Fruit fly (Drosophila melanogaster) whole organism, embryonic: Measurements from ENCODE around the gene CG3777.

ENCODE experiments used
- Abd-B ChIP-seq: fragments of 200-800 bp; sonication (Bioruptor generic); optimal IDR thresholded peaks from 2 replicates; lab custom pipeline; 2018; ENCODE audit warnings: missing biosample characterization, mild to moderate bottlenecking, missing genetic modification characterization, moderate library complexity
- Atf3 ChIP-seq: fragments of 200-800 bp; sonication (Bioruptor generic); optimal IDR thresholded peaks from 3 replicates; lab custom pipeline; 2016; ENCODE audit warnings: missing biosample characterization, missing genetic modification characterization
- B-H2 ChIP-seq: fragments of 200-800 bp; sonication (Bioruptor generic); optimal IDR thresholded peaks from 2 replicates; lab custom pipeline; 2018; ENCODE audit warnings: missing biosample characterization, mild to moderate bottlenecking, missing genetic modification characterization
- CG10147 ChIP-seq: fragments of 200-800 bp; sonication (Bioruptor generic); optimal IDR thresholded peaks from 2 replicates; lab custom pipeline; 2019; ENCODE audit warnings: missing biosample characterization, mild to moderate bottlenecking, missing genetic modification characterization, moderate library complexity
- CG10654 ChIP-seq: fragments of 200-800 bp; sonication (Bioruptor generic); optimal IDR thresholded peaks from 2 replicates; lab custom pipeline; 2016; ENCODE audit warnings: missing biosample characterization, missing genetic modification characterization
- CG12659 ChIP-seq: fragments of 200-800 bp; sonication (Bioruptor generic); optimal IDR thresholded peaks from 3 replicates; lab custom pipeline; 2017; ENCODE audit warnings: mild to moderate bottlenecking, missing biosample characterization, missing genetic modification reagents, missing genetic modification characterization
- CG14710 ChIP-seq: fragments of 200-800 bp; sonication (Bioruptor generic); optimal IDR thresholded peaks from 3 replicates; lab custom pipeline; 2019; ENCODE audit warnings: missing biosample characterization, mild to moderate bottlenecking, missing genetic modification characterization, moderate library complexity
- CG14860 ChIP-seq: fragments of 200-800 bp; sonication (Bioruptor generic); IDR thresholded peaks from 3 replicates; pipeline ENCODE4 v1.3.6; 2022; ENCODE audit warnings: missing biosample characterization, missing genetic modification characterization; ENCODE audit not compliant: partially characterized antibody
- CG16813 ChIP-seq: fragments of 200-800 bp; sonication (Bioruptor generic); IDR thresholded peaks from 3 replicates; pipeline ENCODE4 v1.3.6; 2022; ENCODE audit warnings: missing biosample characterization, missing genetic modification characterization; ENCODE audit not compliant: partially characterized antibody
- CG16815 ChIP-seq: fragments of 200-800 bp; sonication (Bioruptor generic); optimal IDR thresholded peaks from 3 replicates; lab custom pipeline; 2017; ENCODE audit warnings: missing biosample characterization, mild to moderate bottlenecking, missing genetic modification characterization
- CG18262 ChIP-seq: fragments of 200-800 bp; optimal IDR thresholded peaks from 3 replicates; lab custom pipeline; 2019; ENCODE audit warnings: missing biosample characterization, mild to moderate bottlenecking, missing genetic modification characterization, moderate library complexity
- CG2120 ChIP-seq: fragments of 200-800 bp; sonication (Bioruptor generic); optimal IDR thresholded peaks from 3 replicates; lab custom pipeline; 2016; ENCODE audit warnings: missing biosample characterization, missing genetic modification characterization
- CG33213 ChIP-seq: fragments of 200-800 bp; sonication (Bioruptor generic); optimal IDR thresholded peaks from 3 replicates; lab custom pipeline; 2016; ENCODE audit warnings: missing biosample characterization, missing genetic modification characterization
- CG3407 ChIP-seq: fragments of 200-800 bp; sonication (Bioruptor generic); optimal IDR thresholded peaks from 2 replicates; lab custom pipeline; 2018; ENCODE audit warnings: missing biosample characterization, mild to moderate bottlenecking, missing genetic modification characterization
- CG42726 ChIP-seq: fragments of 200-800 bp; sonication (Bioruptor generic); IDR thresholded peaks from 2 replicates; pipeline ENCODE4 v1.3.6; 2022; ENCODE audit warnings: missing biosample characterization, missing genetic modification characterization; ENCODE audit not compliant: partially characterized antibody
- CG4820 ChIP-seq: fragments of 200-800 bp; sonication (Bioruptor generic); optimal IDR thresholded peaks from 3 replicates; lab custom pipeline; 2016; ENCODE audit warnings: missing biosample characterization, missing genetic modification characterization
- CG4854 ChIP-seq: fragments of 200-800 bp; sonication (Bioruptor generic); optimal IDR thresholded peaks from 2 replicates; lab custom pipeline; 2016; ENCODE audit warnings: missing biosample characterization, missing genetic modification characterization, inconsistent platforms
- CG5180 ChIP-seq: fragments of 200-800 bp; sonication (Bioruptor generic); optimal IDR thresholded peaks from 3 replicates; lab custom pipeline; 2017; ENCODE audit warnings: missing biosample characterization, missing genetic modification characterization, mild to moderate bottlenecking, moderate library complexity, missing genetic modification reagents
- CG7963 ChIP-seq: fragments of 200-800 bp; sonication (Bioruptor generic); IDR thresholded peaks from 3 replicates; pipeline ENCODE4 v1.3.6; 2022; ENCODE audit warnings: missing biosample characterization, missing genetic modification characterization; ENCODE audit not compliant: partially characterized antibody
- CG8765 ChIP-seq: fragments of 200-800 bp; sonication (Bioruptor generic); IDR thresholded peaks from 2 replicates; pipeline ENCODE4 v1.3.6; 2022; ENCODE audit warnings: missing biosample characterization, missing genetic modification characterization
- CTCF ChIP-seq: fragments of 200-800 bp; sonication (Bioruptor generic); optimal IDR thresholded peaks from 2 replicates; lab custom pipeline; 2017; ENCODE audit warnings: missing biosample characterization, mild to moderate bottlenecking, missing genetic modification characterization, moderate library complexity
- Doc2 ChIP-seq: fragments of 200-800 bp; sonication (Bioruptor generic); IDR thresholded peaks from 2 replicates; pipeline ENCODE4 v1.3.6; 2022; ENCODE audit warnings: missing biosample characterization, missing genetic modification characterization
- HLH3B ChIP-seq: fragments of 200-800 bp; sonication (Bioruptor generic); IDR thresholded peaks from 2 replicates; pipeline ENCODE4 v1.3.6; 2022; ENCODE audit warnings: missing biosample characterization, missing genetic modification characterization
- HmgZ ChIP-seq: fragments of 200-800 bp; sonication (Bioruptor generic); optimal IDR thresholded peaks from 2 replicates; lab custom pipeline; 2018; ENCODE audit warnings: missing biosample characterization, mild to moderate bottlenecking, missing genetic modification characterization
- Hr78 ChIP-seq, 2 experiments: fragments of 200-800 bp in 1 of 2; fragments of >200 bp in 1 of 2; sonication (Bioruptor generic) in 1 of 2; optimal IDR thresholded peaks; 2 replicates each; lab custom pipeline; 2017 to 2019; ENCODE audit warnings: missing biosample characterization in 2 of 2, missing genetic modification characterization in 2 of 2, mild to moderate bottlenecking in 1 of 2, moderate library complexity in 1 of 2
- Optix ChIP-seq: fragments of 200-800 bp; sonication (Bioruptor generic); IDR thresholded peaks from 3 replicates; pipeline ENCODE4 v1.3.6; 2022; ENCODE audit warnings: missing biosample characterization, missing genetic modification characterization
- PHDP ChIP-seq: fragments of 200-800 bp; sonication (Bioruptor generic); optimal IDR thresholded peaks from 3 replicates; lab custom pipeline; 2018; ENCODE audit warnings: missing biosample characterization, mild to moderate bottlenecking, missing genetic modification characterization, moderate library complexity
- Six4 ChIP-seq: fragments of 200-800 bp; sonication (Bioruptor generic); optimal IDR thresholded peaks from 2 replicates; lab custom pipeline; 2016; ENCODE audit warnings: missing biosample characterization, missing genetic modification characterization
- Sox100B ChIP-seq: fragments of 200-800 bp; sonication (Bioruptor generic); optimal IDR thresholded peaks from 3 replicates; lab custom pipeline; 2018; ENCODE audit warnings: missing biosample characterization, mild to moderate bottlenecking, missing genetic modification characterization
- Stat92E ChIP-seq, 3 experiments: fragments of >200 bp in 2 of 3; fragments of 200-800 bp in 1 of 3; sonication (Bioruptor generic) in 1 of 3; optimal IDR thresholded peaks; 2 replicates each; lab custom pipeline; 2017 to 2019; ENCODE audit warnings: missing biosample characterization in 3 of 3, missing genetic modification characterization in 3 of 3, mild to moderate bottlenecking in 1 of 3, moderate library complexity in 1 of 3
- YL-1 ChIP-seq: fragments of 200-800 bp; sonication (Bioruptor generic); optimal IDR thresholded peaks from 3 replicates; lab custom pipeline; 2017; ENCODE audit warnings: missing biosample characterization, mild to moderate bottlenecking, missing genetic modification characterization
- chif ChIP-seq, 2 experiments: fragments of 200-800 bp; sonication (Bioruptor generic); optimal IDR thresholded peaks; 3 replicates each; lab custom pipeline; 2016; ENCODE audit warnings: missing biosample characterization in 2 of 2, missing genetic modification characterization in 2 of 2
- dimm ChIP-seq: fragments of 200-800 bp; sonication (Bioruptor generic); IDR thresholded peaks from 2 replicates; pipeline ENCODE4 v1.3.6; 2022; ENCODE audit warnings: missing biosample characterization, missing genetic modification characterization
- ems ChIP-seq: fragments of 200-800 bp; sonication (Bioruptor generic); optimal IDR thresholded peaks from 3 replicates; lab custom pipeline; 2016; ENCODE audit warnings: missing biosample characterization, missing genetic modification characterization
- eyg ChIP-seq: fragments of 200-800 bp; sonication (Bioruptor generic); optimal IDR thresholded peaks from 3 replicates; lab custom pipeline; 2016; ENCODE audit warnings: missing biosample characterization, missing genetic modification characterization
- hth ChIP-seq: fragments of >200 bp; optimal IDR thresholded peaks from 2 replicates; lab custom pipeline; 2017; ENCODE audit warnings: inconsistent platforms
- jing ChIP-seq: fragments of 200-800 bp; sonication (Bioruptor generic); optimal IDR thresholded peaks from 2 replicates; lab custom pipeline; 2018; ENCODE audit warnings: missing biosample characterization, mild to moderate bottlenecking, missing genetic modification characterization
- kah ChIP-seq: fragments of 200-800 bp; sonication (Bioruptor generic); optimal IDR thresholded peaks from 2 replicates; lab custom pipeline; 2018; ENCODE audit warnings: missing biosample characterization, mild to moderate bottlenecking, missing genetic modification characterization
- lmd ChIP-seq: fragments of 200-800 bp; sonication (Bioruptor generic); IDR thresholded peaks from 2 replicates; pipeline ENCODE4 v1.3.6; 2022; ENCODE audit warnings: missing biosample characterization, missing genetic modification characterization
- lov ChIP-seq, 2 experiments: fragments of 200-800 bp in 1 of 2; fragments of >200 bp in 1 of 2; sonication (Bioruptor generic) in 1 of 2; IDR thresholded peaks in 1 of 2; optimal IDR thresholded peaks in 1 of 2; 2 replicates in 1 of 2; 3 replicates in 1 of 2; pipeline versions ENCODE4 v1.3.6 to Lab custom; 2017 to 2022; ENCODE audit warnings: missing biosample characterization in 1 of 2, missing genetic modification characterization in 1 of 2
- nerfin-2 ChIP-seq: fragments of 200-800 bp; sonication (Bioruptor generic); IDR thresholded peaks from 2 replicates; pipeline ENCODE4 v1.3.6; 2022; ENCODE audit warnings: missing biosample characterization, missing genetic modification characterization; ENCODE audit not compliant: partially characterized antibody
- nmo ChIP-seq: fragments of 200-800 bp; sonication (Bioruptor generic); optimal IDR thresholded peaks from 2 replicates; lab custom pipeline; 2018; ENCODE audit warnings: missing biosample characterization, mild to moderate bottlenecking, missing genetic modification characterization, moderate library complexity
- oc ChIP-seq: fragments of 200-800 bp; sonication (Bioruptor generic); optimal IDR thresholded peaks from 2 replicates; lab custom pipeline; 2018; ENCODE audit warnings: missing biosample characterization, mild to moderate bottlenecking, missing genetic modification characterization, moderate library complexity
- pfk ChIP-seq: fragments of 200-800 bp; sonication (Bioruptor generic); optimal IDR thresholded peaks from 2 replicates; lab custom pipeline; 2018; ENCODE audit warnings: missing biosample characterization, mild to moderate bottlenecking, missing genetic modification characterization, moderate library complexity
- stc ChIP-seq: fragments of 200-800 bp; sonication (Bioruptor generic); IDR thresholded peaks from 2 replicates; pipeline ENCODE4 v1.3.6; 2022; ENCODE audit warnings: missing biosample characterization, missing genetic modification characterization
- usp ChIP-seq: fragments of >200 bp; optimal IDR thresholded peaks from 2 replicates; lab custom pipeline; 2017; ENCODE audit warnings: missing biosample characterization, missing genetic modification characterization

CG3777 gene

DNA sequence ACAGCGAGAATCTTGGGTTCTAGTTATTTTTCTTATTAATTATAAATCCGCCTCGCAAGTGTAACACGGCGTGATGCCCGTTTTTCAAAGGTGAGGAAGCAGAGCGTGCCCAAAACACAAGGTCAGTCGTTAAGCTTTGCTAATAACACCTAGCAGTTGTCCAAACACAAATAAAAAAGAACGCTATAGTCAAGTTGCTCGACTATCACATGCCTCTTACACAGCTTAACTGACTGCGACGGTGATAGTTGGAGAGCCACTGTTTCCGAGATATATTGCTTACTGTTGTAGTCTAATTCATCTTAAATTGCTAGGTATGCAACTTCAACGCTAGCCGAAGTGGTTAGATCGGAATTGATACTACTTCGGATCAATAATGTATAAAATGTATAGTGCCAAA, 72.1 kb downstream of the CG3777 start (continued):
- TF ChIP-seq CG42726 (GFP tag; lab: Robert Waterston, UW) (no peak), YL-1 (GFP tag; lab: Kevin White, UChicago) (no peak), Stat92E (GFP tag; optimal IDR thresholded peaks at IDR 0.05; lab: Kevin White, UChicago) (no peak), CG18262 (tag; lab: Kevin White, UChicago) (no peak), kah (GFP tag; lab: Kevin White, UChicago) (no peak), CG7963 (GFP tag; lab: Robert Waterston, UW) (peak; percentile 64; the same call in 2 of the 3 replicates), Atf3 (GFP tag; lab: Kevin White, UChicago) (no peak), nerfin-2 (GFP tag; lab: Robert Waterston, UW) (peak; percentile 69), PHDP (tag; lab: Kevin White, UChicago) (no peak), CG16813 (GFP tag; lab: Robert Waterston, UW) (peak; percentile 59), Sox100B (GFP tag; lab: Kevin White, UChicago) (no peak), Six4 (GFP tag; lab: Kevin White, UChicago) (no peak), CG4820 (no peak), oc (tag; lab: Kevin White, UChicago) (no peak), CG14710 (tag; lab: Kevin White, UChicago) (no peak), CTCF (GFP tag; lab: Kevin White, UChicago) (no peak), ems (GFP tag; lab: Kevin White, UChicago) (no peak), nmo (GFP tag; lab: Kevin White, UChicago) (no peak), CG33213 (no peak), stc (GFP tag; lab: Robert Waterston, UW) (no peak), CG14860 (GFP tag; lab: Robert Waterston, UW) (peak; percentile 61), CG8765 (no peak), dimm (GFP tag; lab: Robert Waterston, UW) (no peak), B-H2 (GFP tag; lab: Kevin White, UChicago) (no peak), hth (no peak), chif (GFP tag; optimal IDR thresholded peaks at IDR 0.05; lab: Kevin White, UChicago) (no peak), lmd (GFP tag; lab: Robert Waterston, UW) (no peak), CG3407 (GFP tag; lab: Kevin White, UChicago) (no peak), CG2120 (GFP tag; lab: Kevin White, UChicago) (no peak), CG16815 (GFP tag; lab: Kevin White, UChicago) (no peak), CG10654 (GFP tag; lab: Kevin White, UChicago) (no peak), jing (GFP tag; lab: Kevin White, UChicago) (no peak)
- TF ChIP-seq, all 482 proteins: peak for 16

DNA sequence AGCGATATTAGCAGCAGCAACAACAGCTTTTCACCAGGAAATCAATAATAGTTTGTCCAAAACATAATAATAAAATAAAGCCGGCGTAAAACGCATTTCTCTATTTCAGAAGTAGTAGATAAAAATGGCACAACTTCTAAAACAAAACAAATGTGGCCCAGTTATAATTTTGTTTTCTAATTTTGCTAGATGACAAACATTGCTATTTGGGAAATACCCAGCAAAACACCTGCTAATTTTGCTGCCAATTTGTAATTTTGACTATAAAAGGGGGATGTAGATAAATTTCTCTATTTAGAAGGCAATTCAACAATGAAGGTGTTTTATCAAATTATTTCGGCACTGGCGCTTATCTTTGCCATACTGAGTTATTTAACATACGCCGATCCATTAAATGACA, 73.3 kb downstream of the CG3777 start, which contains the start of gene CG43182:
TSS of gene CG43182 (plus strand) at position 301 of the 400 bp plus-strand sequence.
- TF ChIP-seq HmgZ (tag; lab: Kevin White, UChicago): no peak
- no peak for TF ChIP-seq CG10147
- no peak for TF ChIP-seq CG16815 (GFP tag; lab: Kevin White, UChicago)
- no peak for TF ChIP-seq CG12659
- TF ChIP-seq CG5180 (GFP tag; lab: Kevin White, UChicago): no peak
- no peak for TF ChIP-seq usp (GFP tag; lab: Kevin White, UChicago)
- TF ChIP-seq Hr78 (GFP tag; optimal IDR thresholded peaks at IDR 0.05; lab: Kevin White, UChicago): no peak
- no peak for TF ChIP-seq pfk (GFP tag; lab: Kevin White, UChicago)
- TF ChIP-seq Doc2 (GFP tag; lab: Robert Waterston, UW): no peak
- TF ChIP-seq Optix (GFP tag; lab: Robert Waterston, UW): no peak
- TF ChIP-seq lov (optimal IDR thresholded peaks at IDR 0.05; lab: Kevin White, UChicago): no peak
- no peak for TF ChIP-seq lov (GFP tag; IDR thresholded peaks at IDR 0.05; lab: Robert Waterston, UW)
- TF ChIP-seq eyg (GFP tag; lab: Kevin White, UChicago): no peak
- TF ChIP-seq Abd-B (GFP tag; lab: Kevin White, UChicago): no peak
- no peak for TF ChIP-seq HLH3B (GFP tag; lab: Robert Waterston, UW)
- TF ChIP-seq CG4854: no peak
- TF ChIP-seq, all 482 proteins: peak for 0
